Fruit fly (Drosophila melanogaster) whole organism, embryonic: ENCODE results near the gene Zaf1.

Experiments used
- CG12155 ChIP-seq: fragments of 200-800 bp; sonication (Bioruptor generic); optimal IDR thresholded peaks from 3 replicates; lab custom pipeline; 2016; ENCODE audit warnings: missing biosample characterization, missing genetic modification characterization
- CHES-1-like ChIP-seq: fragments of 200-800 bp; sonication (Bioruptor generic); optimal IDR thresholded peaks from 2 replicates; lab custom pipeline; 2016; ENCODE audit warnings: missing biosample characterization, missing genetic modification characterization
- corto ChIP-seq: fragments of 200-800 bp; sonication (Bioruptor generic); optimal IDR thresholded peaks from 2 replicates; lab custom pipeline; 2016; ENCODE audit warnings: missing biosample characterization, mild to moderate bottlenecking, missing genetic modification characterization, moderate library complexity
- esg ChIP-seq: fragments of 200-800 bp; sonication (Bioruptor generic); conservative IDR thresholded peaks from 2 replicates; pipeline ENCODE4 v1.3.6; 2022; ENCODE audit warnings: missing biosample characterization, missing genetic modification characterization
- nmo ChIP-seq: fragments of 200-800 bp; sonication (Bioruptor generic); optimal IDR thresholded peaks from 2 replicates; lab custom pipeline; 2018; ENCODE audit warnings: missing biosample characterization, mild to moderate bottlenecking, missing genetic modification characterization, moderate library complexity
- pan ChIP-seq, 4 experiments: fragments of >200 bp in 3 of 4; fragments of 200-800 bp in 1 of 4; sonication (Bioruptor generic) in 1 of 4; optimal IDR thresholded peaks in 3 of 4; IDR thresholded peaks in 1 of 4; 2 replicates each; pipeline versions ENCODE4 v1.3.6 to Lab custom; 2017 to 2022; ENCODE audit warnings: missing biosample characterization in 2 of 4, missing genetic modification characterization in 2 of 4, mixed read lengths in 1 of 4
- ro ChIP-seq: fragments of 200-800 bp; sonication (Bioruptor generic); IDR thresholded peaks from 2 replicates; pipeline ENCODE4 v1.3.6; 2022; ENCODE audit warnings: missing biosample characterization, missing genetic modification characterization
- sens-2 ChIP-seq: fragments of 200-800 bp; sonication (Bioruptor generic); IDR thresholded peaks from 2 replicates; pipeline ENCODE4 v1.3.6; 2022; ENCODE audit warnings: missing biosample characterization, missing genetic modification characterization
- tgo ChIP-seq: fragments of 200-800 bp; sonication (Bioruptor generic); IDR thresholded peaks from 3 replicates; pipeline ENCODE4 v1.3.6; 2022; ENCODE audit warnings: missing biosample characterization, missing genetic modification characterization

dm6 chr3R:11604654-11605436 lies 20.6 kb downstream of the Zaf1 start:
- TF ChIP-seq tgo (GFP tag; lab: Robert Waterston, UW) (no peak), nmo (GFP tag; lab: Kevin White, UChicago) (no peak), ro (no peak), sens-2 (peak; percentile 23; the same call in 1 of the 2 replicates), corto (GFP tag; lab: Kevin White, UChicago) (no peak), CHES-1-like (GFP tag; lab: Kevin White, UChicago) (no peak), pan (optimal IDR thresholded peaks at IDR 0.05; lab: Kevin White, UChicago) (no peak), pan (GFP tag; optimal IDR thresholded peaks at IDR 0.05 in 1 of 2, IDR thresholded peaks at IDR 0.05 in 1 of 2) (no peak), CG12155 (no peak), esg (GFP tag; lab: Robert Waterston, UW) (no peak)
